Fruit fly (Drosophila melanogaster) Kc167 (cell line): ENCODE results near the gene MTA1-like.

Experiments
- Myc ChIP-seq: fragments of >200 bp; optimal IDR thresholded peaks from 2 replicates; lab custom pipeline; 2017; ENCODE audit warnings: missing external identifiers
- psq ChIP-seq: fragments of >200 bp; optimal IDR thresholded peaks from 2 replicates; lab custom pipeline; 2017; ENCODE audit warnings: missing external identifiers

DNA sequence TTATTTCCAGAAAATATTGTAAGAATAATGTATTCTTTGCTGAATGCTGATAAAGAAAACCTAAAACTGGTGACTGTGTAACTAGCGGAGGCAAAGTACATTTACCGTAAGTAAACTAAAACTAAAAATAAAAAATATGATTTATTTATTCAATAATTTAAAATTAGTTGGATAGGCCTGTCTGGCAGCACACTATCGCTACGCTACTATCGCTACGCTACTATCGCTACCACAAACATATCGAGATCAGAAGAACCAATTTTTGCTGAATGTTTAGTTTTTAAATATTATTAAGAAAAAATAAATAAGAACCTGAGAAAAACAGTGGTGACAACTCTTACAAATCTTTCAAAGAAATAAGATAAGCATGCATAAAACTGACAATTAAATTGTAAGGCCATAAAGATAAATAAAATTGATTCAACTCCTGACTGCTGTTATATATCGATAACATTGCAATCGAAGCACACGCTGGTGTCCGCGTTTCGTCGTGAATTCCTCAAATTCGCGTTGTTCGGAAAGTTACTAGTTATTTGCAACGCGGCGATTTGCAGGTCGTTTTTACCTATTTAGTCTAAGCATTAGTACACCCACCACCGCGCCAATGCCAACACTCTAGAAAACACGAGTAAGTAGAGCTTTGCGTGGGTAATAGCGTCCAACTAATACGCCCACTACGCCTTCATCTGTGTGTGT is 11.8 kb upstream of the MTA1-like start, which contains the start of gene Wdr33:
- TF ChIP-seq psq (lab: Kevin White, UChicago): no peak
- no peak for TF ChIP-seq Myc (lab: Kevin White, UChicago)
